Worm (Caenorhabditis elegans): Measurements from ENCODE around the gene Y41E3.18.

Y41E3.18 gene

ce11 chrIV:15049288-15050094 lies 16.1 kb downstream of the Y41E3.18 start (continued):
- peak in 2 of 3 experiments; percentile 29 to 35 for TF ChIP-seq dpl-1 (GFP tag; optimal IDR thresholded peaks at IDR 0.05)

- no peak for TF ChIP-seq efl-1 (optimal IDR thresholded peaks at IDR 0.05)
- peak in 1 of 2 experiments; percentile 14 for TF ChIP-seq efl-1 (GFP tag; optimal IDR thresholded peaks at IDR 0.05 in 1 of 2)
- no peak for TF ChIP-seq nhr-90 (tag; optimal IDR thresholded peaks at IDR 0.05; ENCODE audit: poor library complexity)
These were observed 19.4 kb downstream of the Y41E3.18 start for ce11 chrIV:15046162-15046561.

ce11 chrIV:15042159-15042936 lies 23.2 kb downstream of the Y41E3.18 start:
- TF ChIP-seq nhr-11 (tag; optimal IDR thresholded peaks at IDR 0.05): no peak
- TF ChIP-seq blmp-1 (tag; optimal IDR thresholded peaks at IDR 0.05): no peak
- TF ChIP-seq vab-15 (tag; optimal IDR thresholded peaks at IDR 0.05): no peak
- TF ChIP-seq efl-1 (optimal IDR thresholded peaks at IDR 0.05): no peak
- TF ChIP-seq efl-1 (GFP tag; optimal IDR thresholded peaks at IDR 0.05 in 1 of 2): peak in 1 of 2 experiments; percentile 14
- no peak for TF ChIP-seq pag-3 (tag; optimal IDR thresholded peaks at IDR 0.05; ENCODE audit: borderline replicate concordance, insufficient read depth)
- no peak for TF ChIP-seq unc-98 (GFP tag; IDR thresholded peaks at IDR 0.05)
- no peak for TF ChIP-seq aly-2 (tag; optimal IDR thresholded peaks at IDR 0.05)
- no peak for TF ChIP-seq fkh-4 (tag; optimal IDR thresholded peaks at IDR 0.05; ENCODE audit: borderline replicate concordance)
- TF ChIP-seq hpl-2 (GFP tag; optimal IDR thresholded peaks at IDR 0.05): no peak
- TF ChIP-seq tbx-2 (tag; optimal IDR thresholded peaks at IDR 0.05): no peak
- peak; percentile 8 for TF ChIP-seq ceh-8 (GFP tag; optimal IDR thresholded peaks at IDR 0.05)
- TF ChIP-seq nhr-85 (tag): no peak
- no peak for TF ChIP-seq nhr-84 (tag; optimal IDR thresholded peaks at IDR 0.05)

- TF ChIP-seq nhr-47 (tag; optimal IDR thresholded peaks at IDR 0.05): no peak
- TF ChIP-seq efl-1 (optimal IDR thresholded peaks at IDR 0.05): no peak
- no peak for TF ChIP-seq efl-1 (GFP tag; optimal IDR thresholded peaks at IDR 0.05 in 1 of 2)
These were observed 24.4 kb downstream of the Y41E3.18 start for ce11 chrIV:15041124-15041523.

- TF ChIP-seq pag-3 (tag; optimal IDR thresholded peaks at IDR 0.05; ENCODE audit: borderline replicate concordance, insufficient read depth): no peak
- peak; percentile 72 for TF ChIP-seq nhr-77 (tag; optimal IDR thresholded peaks at IDR 0.05)
- TF ChIP-seq alr-1 (tag; optimal IDR thresholded peaks at IDR 0.05; ENCODE audit: borderline replicate concordance): no peak
- peak; percentile 95 to 97 (median 95) for TF ChIP-seq dpl-1 (GFP tag; optimal IDR thresholded peaks at IDR 0.05)
- TF ChIP-seq nhr-76 (tag; optimal IDR thresholded peaks at IDR 0.05): no peak
- no peak for TF ChIP-seq ets-5 (GFP tag; IDR thresholded peaks at IDR 0.05)
- TF ChIP-seq elt-2 (tag; optimal IDR thresholded peaks at IDR 0.05): no peak
- TF ChIP-seq sup-37 (GFP tag; optimal IDR thresholded peaks at IDR 0.05): no peak
- TF ChIP-seq ceh-90 (tag; optimal IDR thresholded peaks at IDR 0.05): peak; percentile 22
- TF ChIP-seq Y116A8C.19 (tag; optimal IDR thresholded peaks at IDR 0.05; ENCODE audit: borderline replicate concordance): no peak
- TF ChIP-seq swsn-7 (tag; optimal IDR thresholded peaks at IDR 0.05): peak; percentile 81
- TF ChIP-seq C04F5.9 (tag; optimal IDR thresholded peaks at IDR 0.05): no peak
- TF ChIP-seq pax-3 (tag; optimal IDR thresholded peaks at IDR 0.05): peak; percentile 45
- no peak for TF ChIP-seq ceh-63 (GFP tag; optimal IDR thresholded peaks at IDR 0.05)
- TF ChIP-seq F16B12.6 (tag; optimal IDR thresholded peaks at IDR 0.05): peak; percentile 75
- TF ChIP-seq C34B4.2 (tag; optimal IDR thresholded peaks at IDR 0.05): no peak
- no peak for TF ChIP-seq ces-1 (GFP tag; optimal IDR thresholded peaks at IDR 0.05)
- no peak for TF ChIP-seq nhr-84 (tag; optimal IDR thresholded peaks at IDR 0.05)
- peak; percentile 19 for TF ChIP-seq vab-15 (tag; optimal IDR thresholded peaks at IDR 0.05)
- peak; percentile 57 for TF ChIP-seq hpl-2 (GFP tag; optimal IDR thresholded peaks at IDR 0.05)
- TF ChIP-seq egl-13 (tag; optimal IDR thresholded peaks at IDR 0.05): peak; percentile 45
- peak; percentile 73 for TF ChIP-seq dsc-1 (tag; optimal IDR thresholded peaks at IDR 0.05)
- TF ChIP-seq nhr-19 (GFP tag; conservative IDR thresholded peaks at IDR 0.05): peak; percentile 80
- TF ChIP-seq fos-1 (tag; optimal IDR thresholded peaks at IDR 0.05): peak; percentile 75
- TF ChIP-seq nhr-47 (tag; optimal IDR thresholded peaks at IDR 0.05): peak; percentile 90
- TF ChIP-seq snpc-4 (tag; optimal IDR thresholded peaks at IDR 0.05): peak; percentile 73
- TF ChIP-seq aha-1 (tag; optimal IDR thresholded peaks at IDR 0.05): peak; percentile 15
- peak; percentile 84 for TF ChIP-seq tbx-2 (tag; optimal IDR thresholded peaks at IDR 0.05)
- peak in 1 of 2 experiments; percentile 59 for TF ChIP-seq mdl-1 (tag; optimal IDR thresholded peaks at IDR 0.05)
- TF ChIP-seq nhr-20 (tag; optimal IDR thresholded peaks at IDR 0.05): peak; percentile 76
These were observed 26.1 kb downstream of the Y41E3.18 start, which contains the start of gene hrpu-1 for ce11 chrIV:15039477-15039876. hrpu-1 (plus strand) TSS chrIV:15039616.

Measured in whole organism, L1 larva.